Fruit fly (Drosophila melanogaster) whole organism, embryonic: ENCODE measurements around the gene Lip3.

ENCODE experiments used
- CG10979 ChIP-seq: fragments of 200-800 bp; sonication (Bioruptor generic); optimal IDR thresholded peaks from 2 replicates; lab custom pipeline; 2018; ENCODE audit warnings: missing biosample characterization, mild to moderate bottlenecking, missing genetic modification characterization, moderate library complexity
- CG1529 ChIP-seq: fragments of 200-800 bp; sonication (Bioruptor generic); optimal IDR thresholded peaks from 3 replicates; lab custom pipeline; 2018; ENCODE audit warnings: missing biosample characterization, missing genetic modification characterization
- CG3281 ChIP-seq: fragments of 200-800 bp; sonication (Bioruptor generic); optimal IDR thresholded peaks from 3 replicates; lab custom pipeline; 2017; ENCODE audit warnings: missing biosample characterization, mild to moderate bottlenecking, missing genetic modification characterization
- CG7839 ChIP-seq: fragments of 200-800 bp; sonication (Bioruptor generic); optimal IDR thresholded peaks from 3 replicates; lab custom pipeline; 2018; ENCODE audit warnings: missing biosample characterization, mild to moderate bottlenecking, missing genetic modification characterization, moderate library complexity
- CG8281 ChIP-seq: fragments of 200-800 bp; sonication (Bioruptor generic); optimal IDR thresholded peaks from 2 replicates; lab custom pipeline; 2018; ENCODE audit warnings: missing biosample characterization, mild to moderate bottlenecking, missing genetic modification characterization, moderate library complexity
- Dek ChIP-seq: fragments of 200-800 bp; sonication (Bioruptor generic); optimal IDR thresholded peaks from 3 replicates; lab custom pipeline; 2019; ENCODE audit warnings: missing biosample characterization, mild to moderate bottlenecking, missing genetic modification characterization, moderate library complexity
- Dll ChIP-seq: fragments of 200-800 bp; sonication (Bioruptor generic); IDR thresholded peaks from 4 replicates; pipeline ENCODE4 v1.3.6; 2022; ENCODE audit warnings: missing biosample characterization, missing genetic modification characterization; ENCODE audit not compliant: partially characterized antibody
- Sry-β ChIP-seq: fragments of 200-800 bp; sonication (Bioruptor generic); optimal IDR thresholded peaks from 2 replicates; lab custom pipeline; 2018; ENCODE audit warnings: missing biosample characterization, mild to moderate bottlenecking, missing genetic modification characterization, moderate library complexity
- cas ChIP-seq: fragments of 200-800 bp; sonication (Bioruptor generic); IDR thresholded peaks from 2 replicates; pipeline ENCODE4 v1.3.6; 2022; ENCODE audit warnings: missing biosample characterization, missing genetic modification characterization
- chinmo ChIP-seq: fragments of 200-800 bp; sonication (Bioruptor generic); IDR thresholded peaks from 4 replicates; pipeline ENCODE4 v1.3.6; 2022; ENCODE audit warnings: missing biosample characterization, missing genetic modification characterization; ENCODE audit not compliant: partially characterized antibody
- lola ChIP-seq, 3 experiments: fragments of >200 bp in 2 of 3; fragments of 200-800 bp in 1 of 3; sonication (Bioruptor generic) in 1 of 3; optimal IDR thresholded peaks; 2 replicates each; lab custom pipeline; 2017 to 2019; ENCODE audit warnings: missing biosample characterization in 3 of 3, missing genetic modification characterization in 3 of 3, mild to moderate bottlenecking in 1 of 3, moderate library complexity in 1 of 3
- slbo ChIP-seq: fragments of 200-800 bp; sonication (Bioruptor generic); IDR thresholded peaks from 2 replicates; pipeline ENCODE4 v1.3.6; 2022; ENCODE audit warnings: missing biosample characterization, missing genetic modification characterization
- sob ChIP-seq: fragments of 200-800 bp; sonication (Bioruptor generic); IDR thresholded peaks from 2 replicates; pipeline ENCODE4 v1.3.6; 2022; ENCODE audit warnings: missing biosample characterization, missing genetic modification characterization

DNA sequence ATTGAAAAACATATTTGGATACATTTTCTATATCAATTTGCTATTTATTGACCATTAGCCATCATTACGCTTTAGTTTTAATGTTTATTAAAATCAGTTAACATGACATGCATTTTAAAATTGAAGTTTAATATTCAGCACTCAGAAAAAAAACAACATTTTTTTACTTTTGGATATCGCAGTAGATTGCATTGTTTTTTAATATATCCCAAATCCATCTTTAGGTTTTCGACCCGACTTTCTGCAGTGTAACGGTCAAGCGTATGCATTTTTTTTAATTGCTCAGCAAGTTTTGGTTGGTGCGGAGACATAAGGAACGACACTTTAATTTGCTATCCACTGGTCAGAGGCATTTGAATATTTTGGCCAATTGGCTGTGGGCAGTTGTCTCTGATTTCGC, 41.0 kb upstream of the Lip3 start:
- no peak for TF ChIP-seq chinmo (GFP tag; lab: Robert Waterston, UW)
- TF ChIP-seq CG10979 (tag; lab: Kevin White, UChicago) = no peak
- no peak for TF ChIP-seq CG1529 (GFP tag; lab: Kevin White, UChicago)
- no peak for TF ChIP-seq CG7839 (tag; lab: Kevin White, UChicago)
- no peak for TF ChIP-seq lola (GFP tag; optimal IDR thresholded peaks at IDR 0.05; lab: Kevin White, UChicago)
- TF ChIP-seq Dll (GFP tag; lab: Robert Waterston, UW) = no peak
- no peak for TF ChIP-seq CG8281 (tag; lab: Kevin White, UChicago)
- TF ChIP-seq sob (GFP tag; lab: Robert Waterston, UW) = no peak
- TF ChIP-seq CG3281 (GFP tag; lab: Kevin White, UChicago) = no peak
- no peak for TF ChIP-seq cas (GFP tag; lab: Robert Waterston, UW)
- no peak for TF ChIP-seq Sry-β
- no peak for TF ChIP-seq slbo (GFP tag; lab: Robert Waterston, UW)
- no peak for TF ChIP-seq Dek
